Worm (Caenorhabditis elegans) whole organism, L1 larva: Measurements from ENCODE around the gene F59E12.17.

Experiments
- blmp-1 ChIP-seq: fragments of 150-350 bp; optimal IDR thresholded peaks from 2 replicates; lab custom pipeline; 2014; ENCODE audit warnings: missing biosample characterization, missing genetic modification characterization
- ceh-88 ChIP-seq: fragments of 200-800 bp; sonication (Bioruptor generic); IDR thresholded peaks from 2 replicates; pipeline ENCODE4 v1.3.6; 2022; ENCODE audit warnings: missing genetic modification characterization, missing compliant biosample characterization
- fkh-4 ChIP-seq: sonication (generic microtip); optimal IDR thresholded peaks from 2 replicates; lab custom pipeline; 2016; ENCODE audit warnings: missing compliant biosample characterization, missing genetic modification characterization, borderline replicate concordance
- pag-3 ChIP-seq: sonication (generic microtip); optimal IDR thresholded peaks from 2 replicates; lab custom pipeline; 2017; ENCODE audit warnings: missing genetic modification characterization, mild to moderate bottlenecking, missing compliant biosample characterization, antibody characterized with exemption, borderline replicate concordance; ENCODE audit not compliant: insufficient read depth
- unc-62 ChIP-seq: fragments of 150-350 bp; optimal IDR thresholded peaks from 2 replicates; lab custom pipeline; 2014; ENCODE audit warnings: missing biosample characterization, missing genetic modification reagents, missing genetic modification characterization
- zip-4 ChIP-seq: fragments of 200-800 bp; sonication (Bioruptor generic); optimal IDR thresholded peaks from 2 replicates; lab custom pipeline; 2018; ENCODE audit warnings: mild to moderate bottlenecking, missing genetic modification characterization, moderate library complexity, missing compliant biosample characterization

DNA sequence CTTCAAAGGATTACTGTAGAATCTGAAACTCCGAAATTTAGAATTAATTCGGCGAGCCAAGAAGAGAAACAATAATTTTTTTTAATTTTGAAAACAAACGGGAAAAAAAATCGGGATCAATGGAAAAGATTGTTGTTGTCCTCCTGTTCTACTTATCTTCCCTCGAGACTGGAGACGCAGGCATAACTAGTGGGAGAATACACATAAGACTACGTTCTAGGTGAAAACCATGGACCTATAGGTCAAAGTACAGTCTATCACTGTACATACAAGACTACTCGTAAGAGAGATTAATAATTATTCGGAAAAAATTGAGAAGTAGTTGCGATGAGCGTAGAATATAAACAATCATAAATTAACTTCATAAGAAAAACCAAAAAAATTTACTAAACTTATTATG, 30.0 kb downstream of the F59E12.17 start, which contains the start of gene dhs-6:
- peak; percentile 58 for TF ChIP-seq blmp-1 (tag; lab: Kevin White, UChicago)
- TF ChIP-seq ceh-88 (GFP tag; lab: Robert Waterston, UW), result no peak
- TF ChIP-seq pag-3 (tag; lab: Kevin White, UChicago), result no peak
- TF ChIP-seq zip-4, result no peak
- no peak for TF ChIP-seq fkh-4
- no peak for TF ChIP-seq unc-62 (GFP tag; lab: Kevin White, UChicago)
